Worm (Caenorhabditis elegans) whole organism, early embryonic: ENCODE measurements around the gene ash-2.

Source experiments
- B0310.2 ChIP-seq: sonication (generic microtip); optimal IDR thresholded peaks from 2 replicates; lab custom pipeline; 2016; ENCODE audit warnings: mild to moderate bottlenecking, missing genetic modification characterization, missing compliant biosample characterization
- F13C5.2 ChIP-seq: sonication (generic microtip); optimal IDR thresholded peaks from 2 replicates; lab custom pipeline; 2017; ENCODE audit warnings: mild to moderate bottlenecking, missing genetic modification characterization, inconsistent platforms, missing compliant biosample characterization
- ama-1 ChIP-seq: fragments of 150-350 bp; optimal IDR thresholded peaks from 2 replicates; lab custom pipeline; 2014
- flt-1 ChIP-seq: fragments of 200-800 bp; sonication (Bioruptor generic); IDR thresholded peaks from 2 replicates; pipeline ENCODE4 v1.3.6; 2022; ENCODE audit warnings: missing genetic modification characterization, missing compliant biosample characterization
- hmg-4 ChIP-seq: fragments of 200-800 bp; sonication (Bioruptor generic); optimal IDR thresholded peaks from 2 replicates; lab custom pipeline; 2018; ENCODE audit warnings: mild to moderate bottlenecking, missing genetic modification characterization, missing compliant biosample characterization
- hnd-1 ChIP-seq: sonication (generic microtip); optimal IDR thresholded peaks from 2 replicates; lab custom pipeline; 2016; ENCODE audit warnings: missing genetic modification characterization, missing compliant biosample characterization
- pes-1 ChIP-seq: fragments of 200-800 bp; sonication (Bioruptor generic); IDR thresholded peaks from 2 replicates; pipeline ENCODE4 v1.3.6; 2022; ENCODE audit warnings: missing genetic modification reagents, missing genetic modification characterization, missing compliant biosample characterization
- scrt-1 ChIP-seq: fragments of 200-800 bp; sonication (Bioruptor generic); IDR thresholded peaks from 2 replicates; pipeline ENCODE4 v1.3.6; 2022; ENCODE audit warnings: missing genetic modification characterization, missing compliant biosample characterization
- sea-1 ChIP-seq: fragments of 200-800 bp; sonication (Bioruptor generic); conservative IDR thresholded peaks from 2 replicates; pipeline ENCODE4 v1.3.6; 2022; ENCODE audit warnings: missing genetic modification characterization, missing compliant biosample characterization
- tbx-11 ChIP-seq: fragments of 200-800 bp; sonication (Bioruptor generic); IDR thresholded peaks from 2 replicates; pipeline ENCODE4 v1.3.6; 2022; ENCODE audit warnings: missing genetic modification characterization, missing compliant biosample characterization
- tra-4 ChIP-seq: sonication (generic microtip); optimal IDR thresholded peaks from 2 replicates; lab custom pipeline; 2017; ENCODE audit warnings: missing genetic modification characterization, missing compliant biosample characterization

DNA sequence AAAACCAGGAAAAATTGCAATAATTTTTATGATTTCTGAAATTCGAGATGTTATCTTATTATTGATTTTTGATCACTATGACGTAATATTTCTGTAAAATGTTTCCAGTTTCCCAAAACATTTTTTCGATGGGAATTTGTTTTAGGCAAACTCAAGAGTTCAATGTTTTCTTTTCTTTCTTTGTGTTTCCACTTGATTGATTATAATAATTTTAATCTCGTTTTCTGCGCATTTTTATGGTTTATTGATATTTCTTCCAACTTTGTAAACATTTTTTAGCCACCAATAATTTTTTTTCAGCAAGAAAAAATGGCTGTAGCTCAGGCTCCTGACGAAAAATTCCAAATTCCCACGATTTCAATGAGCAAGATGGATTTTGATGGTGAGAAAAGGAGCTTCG lies 25.4 kb upstream of the ash-2 start, which contains the start of gene W03C9.6:
- TF ChIP-seq sea-1 (GFP tag; lab: Robert Waterston, UW) = no peak
- no peak for TF ChIP-seq ama-1
- TF ChIP-seq pes-1 (GFP tag; lab: Robert Waterston, UW) = no peak
- no peak for TF ChIP-seq tra-4 (tag; lab: Kevin White, UChicago)
- no peak for TF ChIP-seq F13C5.2 (tag; lab: Kevin White, UChicago)
- TF ChIP-seq scrt-1 (GFP tag; lab: Robert Waterston, UW) = no peak
- no peak for TF ChIP-seq tbx-11 (GFP tag; lab: Robert Waterston, UW)
- TF ChIP-seq B0310.2 (tag; lab: Kevin White, UChicago) = no peak
- no peak for TF ChIP-seq flt-1 (GFP tag; lab: Robert Waterston, UW)
- no peak for TF ChIP-seq hmg-4 (GFP tag; lab: Kevin White, UChicago)
- no peak for TF ChIP-seq hnd-1 (tag; lab: Kevin White, UChicago)
